Fruit fly (Drosophila melanogaster) whole organism: ENCODE results near the gene CG12106.

Experiments used
- pan ChIP-seq: fragments of >200 bp; optimal IDR thresholded peaks from 2 replicates; lab custom pipeline; 2017
- psq ChIP-seq: fragments of >200 bp; optimal IDR thresholded peaks from 2 replicates; lab custom pipeline; 2017
- usp ChIP-seq: fragments of >200 bp; optimal IDR thresholded peaks from 2 replicates; lab custom pipeline; 2017; ENCODE audit warnings: missing biosample characterization, missing genetic modification characterization, mixed read lengths

DNA sequence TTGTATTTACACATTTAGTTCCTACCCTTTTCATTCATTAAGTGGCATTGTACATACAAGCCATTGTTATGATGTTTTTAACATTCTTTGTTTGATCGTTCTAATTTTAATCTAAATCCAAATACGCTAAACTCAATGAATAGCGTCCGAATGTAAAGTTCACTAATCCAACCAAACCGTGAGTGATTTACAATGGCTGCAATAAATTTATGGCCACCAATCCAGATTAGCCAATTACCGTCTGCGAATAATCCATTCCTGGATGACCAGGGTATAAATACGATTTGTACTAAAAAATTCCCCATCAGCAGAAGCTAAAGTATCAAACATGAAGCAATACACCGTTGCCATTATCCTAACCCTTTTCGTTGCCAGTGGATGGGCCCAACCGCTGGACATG is 2.3 kb upstream of the CG12106 start, which contains the start of gene CG12057:
- TF ChIP-seq psq (lab: Kevin White, UChicago) (no peak), usp (GFP tag; lab: Kevin White, UChicago) (no peak), pan (lab: Kevin White, UChicago) (no peak)
